Worm (Caenorhabditis elegans) whole organism, L2 larva: ENCODE data around the gene F07B10.7.

Experiments
- blmp-1 ChIP-seq: sonication (generic microtip); optimal IDR thresholded peaks from 2 replicates; lab custom pipeline; 2017; ENCODE audit warnings: missing genetic modification characterization, mild to moderate bottlenecking, missing compliant biosample characterization, antibody characterized with exemption, moderate library complexity; ENCODE audit not compliant: insufficient read depth
- egl-27 ChIP-seq: sonication (generic microtip); optimal IDR thresholded peaks from 3 replicates; lab custom pipeline; 2017; ENCODE audit warnings: missing biosample characterization, missing genetic modification reagents, missing genetic modification characterization
- elt-1 ChIP-seq: fragments of 150-350 bp; optimal IDR thresholded peaks from 2 replicates; lab custom pipeline; 2014; ENCODE audit warnings: missing biosample characterization, missing genetic modification characterization
- fos-1 ChIP-seq: fragments of 150-350 bp; optimal IDR thresholded peaks from 2 replicates; lab custom pipeline; 2014; ENCODE audit warnings: missing biosample characterization, missing genetic modification characterization
- lin-39 ChIP-seq: fragments of 150-350 bp; optimal IDR thresholded peaks from 2 replicates; lab custom pipeline; 2014; ENCODE audit warnings: missing biosample characterization, missing genetic modification reagents, missing genetic modification characterization
- mdl-1 ChIP-seq, 2 experiments: fragments of 150-350 bp in 1 of 2; sonication (generic microtip) in 1 of 2; optimal IDR thresholded peaks; 2 replicates each; lab custom pipeline; 2017; ENCODE audit warnings: missing biosample characterization in 2 of 2, missing genetic modification characterization in 2 of 2
- nhr-10 ChIP-seq: sonication (generic microtip); optimal IDR thresholded peaks from 2 replicates; lab custom pipeline; 2017; ENCODE audit warnings: missing biosample characterization, missing genetic modification characterization
- nhr-11 ChIP-seq: fragments of 150-350 bp; optimal IDR thresholded peaks from 2 replicates; lab custom pipeline; 2014; ENCODE audit warnings: missing biosample characterization, missing genetic modification characterization
- nhr-77 ChIP-seq: fragments of 150-350 bp; optimal IDR thresholded peaks from 2 replicates; lab custom pipeline; 2014; ENCODE audit warnings: missing biosample characterization, missing genetic modification characterization
- sem-4 ChIP-seq: fragments of 150-350 bp; optimal IDR thresholded peaks from 2 replicates; lab custom pipeline; 2014; ENCODE audit warnings: missing biosample characterization, missing genetic modification reagents, missing genetic modification characterization
- unc-39 ChIP-seq: fragments of 150-350 bp; optimal IDR thresholded peaks from 2 replicates; lab custom pipeline; 2014; ENCODE audit warnings: missing biosample characterization, missing genetic modification characterization
- unc-62 ChIP-seq: fragments of 150-350 bp; optimal IDR thresholded peaks from 2 replicates; lab custom pipeline; 2014; ENCODE audit warnings: missing biosample characterization, missing genetic modification reagents, missing genetic modification characterization
- ztf-1 ChIP-seq: fragments of 200-800 bp; sonication (Bioruptor generic); conservative IDR thresholded peaks from 2 replicates; pipeline ENCODE4 v1.3.6; 2022; ENCODE audit warnings: missing genetic modification characterization, missing compliant biosample characterization
- ztf-4 ChIP-seq: fragments of 150-350 bp; optimal IDR thresholded peaks from 2 replicates; lab custom pipeline; 2014; ENCODE audit warnings: missing biosample characterization, missing genetic modification characterization

DNA sequence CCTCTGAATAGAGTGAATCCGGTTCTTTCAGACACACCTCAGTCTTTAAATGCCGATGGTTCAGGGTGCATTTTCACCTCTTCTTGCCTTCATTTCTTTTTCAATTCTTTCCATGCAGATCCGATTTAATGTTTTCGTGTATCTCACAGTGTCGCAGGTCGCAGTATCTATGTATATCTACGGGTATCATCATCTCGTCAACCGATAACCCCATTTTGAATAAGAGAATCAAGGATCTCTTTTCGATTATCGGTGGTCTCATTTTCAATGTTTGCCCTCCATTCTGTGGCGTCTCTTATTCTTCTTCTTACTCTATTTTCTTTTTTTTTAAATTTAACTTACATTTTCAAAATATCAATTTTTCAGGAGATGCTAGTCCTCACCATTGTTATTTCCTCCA is 39.6 kb downstream of the F07B10.7 start, which contains the start of gene T19B10.2:
- TF ChIP-seq elt-1 (tag; lab: Kevin White, UChicago) (peak; percentile 87), nhr-10 (tag; lab: Kevin White, UChicago) (no peak), unc-62 (GFP tag; lab: Kevin White, UChicago) (no peak), nhr-77 (tag; lab: Kevin White, UChicago) (no peak), lin-39 (tag; lab: Kevin White, UChicago) (no peak), sem-4 (tag; lab: Kevin White, UChicago) (no peak), egl-27 (tag; lab: Kevin White, UChicago) (no peak), ztf-1 (GFP tag; lab: Robert Waterston, UW) (no peak), nhr-11 (tag; lab: Kevin White, UChicago) (no peak), ztf-4 (tag; lab: Kevin White, UChicago) (no peak), mdl-1 (tag; optimal IDR thresholded peaks at IDR 0.05; lab: Kevin White, UChicago) (no peak), fos-1 (no peak), unc-39 (no peak), blmp-1 (tag; lab: Kevin White, UChicago) (no peak)
